Worm (Caenorhabditis elegans) whole organism, mixed stage, embryonic: ENCODE data around the gene F45B8.5.

ENCODE experiments used
- M03D4.4 ChIP-seq: sonication (generic microtip); optimal IDR thresholded peaks from 2 replicates; lab custom pipeline; 2017; ENCODE audit warnings: mild to moderate bottlenecking, missing genetic modification characterization, missing compliant biosample characterization
- bed-3 ChIP-seq: fragments of 200-800 bp; sonication (Bioruptor generic); optimal IDR thresholded peaks from 3 replicates; lab custom pipeline; 2018; ENCODE audit warnings: mild to moderate bottlenecking, missing genetic modification characterization, moderate library complexity, missing compliant biosample characterization
- blmp-1 ChIP-seq: fragments of 150-350 bp; optimal IDR thresholded peaks from 2 replicates; lab custom pipeline; 2014; ENCODE audit warnings: missing biosample characterization, missing genetic modification characterization
- ceh-39 ChIP-seq: fragments of 150-350 bp; optimal IDR thresholded peaks from 2 replicates; lab custom pipeline; 2014; ENCODE audit warnings: missing biosample characterization, missing genetic modification characterization
- ceh-43 ChIP-seq: fragments of 200-800 bp; sonication (Bioruptor generic); optimal IDR thresholded peaks from 2 replicates; lab custom pipeline; 2018; ENCODE audit warnings: mild to moderate bottlenecking, missing genetic modification characterization, moderate library complexity, missing compliant biosample characterization
- ceh-83 ChIP-seq: fragments of 200-800 bp; sonication (Bioruptor generic); optimal IDR thresholded peaks from 2 replicates; lab custom pipeline; 2018; ENCODE audit warnings: mild to moderate bottlenecking, missing genetic modification characterization, missing compliant biosample characterization
- ces-1 ChIP-seq: fragments of 150-350 bp; optimal IDR thresholded peaks from 2 replicates; lab custom pipeline; 2014; ENCODE audit warnings: missing biosample characterization, missing genetic modification reagents, missing genetic modification characterization
- cnd-1 ChIP-seq: fragments of 200-800 bp; sonication (Bioruptor generic); optimal IDR thresholded peaks from 2 replicates; lab custom pipeline; 2018; ENCODE audit warnings: mild to moderate bottlenecking, missing genetic modification characterization, missing compliant biosample characterization
- drap-1 ChIP-seq: fragments of 200-800 bp; sonication (Bioruptor generic); optimal IDR thresholded peaks from 3 replicates; lab custom pipeline; 2018; ENCODE audit warnings: mild to moderate bottlenecking, missing genetic modification characterization, missing compliant biosample characterization
- elt-3 ChIP-seq: fragments of 150-350 bp; optimal IDR thresholded peaks from 2 replicates; lab custom pipeline; 2014; ENCODE audit warnings: missing biosample characterization, missing genetic modification characterization
- flh-1 ChIP-seq: fragments of 200-800 bp; sonication (Bioruptor generic); optimal IDR thresholded peaks from 2 replicates; lab custom pipeline; 2018; ENCODE audit warnings: mild to moderate bottlenecking, missing genetic modification characterization, moderate library complexity, missing compliant biosample characterization
- ham-2 ChIP-seq: fragments of 200-800 bp; sonication (Bioruptor generic); optimal IDR thresholded peaks from 2 replicates; lab custom pipeline; 2018; ENCODE audit warnings: mild to moderate bottlenecking, missing genetic modification characterization, missing compliant biosample characterization
- hlh-1 ChIP-seq: fragments of 150-350 bp; optimal IDR thresholded peaks from 2 replicates; lab custom pipeline; 2014; ENCODE audit warnings: missing biosample characterization, missing genetic modification reagents, missing genetic modification characterization
- lin-13 ChIP-seq: fragments of 150-350 bp; optimal IDR thresholded peaks from 2 replicates; lab custom pipeline; 2014; ENCODE audit warnings: missing biosample characterization, missing genetic modification characterization
- lin-32 ChIP-seq: fragments of 200-800 bp; sonication (Bioruptor generic); optimal IDR thresholded peaks from 2 replicates; lab custom pipeline; 2018; ENCODE audit warnings: mild to moderate bottlenecking, missing genetic modification characterization, missing compliant biosample characterization
- mep-1 ChIP-seq: fragments of 150-350 bp; optimal IDR thresholded peaks from 2 replicates; lab custom pipeline; 2017; ENCODE audit warnings: missing biosample characterization, missing genetic modification reagents, missing genetic modification characterization, inconsistent platforms
- mls-2 ChIP-seq: sonication (generic microtip); optimal IDR thresholded peaks from 2 replicates; lab custom pipeline; 2016; ENCODE audit warnings: mild to moderate bottlenecking, missing genetic modification characterization, moderate library complexity, missing compliant biosample characterization
- nhr-12 ChIP-seq: fragments of 150-350 bp; optimal IDR thresholded peaks from 2 replicates; lab custom pipeline; 2014; ENCODE audit warnings: missing biosample characterization, missing genetic modification characterization
- nhr-2 ChIP-seq: fragments of 150-350 bp; optimal IDR thresholded peaks from 2 replicates; lab custom pipeline; 2014; ENCODE audit warnings: missing biosample characterization, missing genetic modification characterization
- nhr-237 ChIP-seq: fragments of 150-350 bp; optimal IDR thresholded peaks from 2 replicates; lab custom pipeline; 2014; ENCODE audit warnings: missing biosample characterization, missing genetic modification characterization
- nhr-28 ChIP-seq: fragments of 150-350 bp; optimal IDR thresholded peaks from 2 replicates; lab custom pipeline; 2014; ENCODE audit warnings: missing biosample characterization, missing genetic modification characterization
- nhr-76 ChIP-seq: sonication (generic microtip); optimal IDR thresholded peaks from 2 replicates; lab custom pipeline; 2017; ENCODE audit warnings: missing biosample characterization, missing genetic modification characterization
- pha-4 ChIP-seq: fragments of 150-350 bp; optimal IDR thresholded peaks from 2 replicates; lab custom pipeline; 2018; ENCODE audit warnings: missing biosample characterization, missing genetic modification reagents, missing genetic modification characterization
- snpc-4 ChIP-seq: fragments of 150-350 bp; optimal IDR thresholded peaks from 2 replicates; lab custom pipeline; 2014; ENCODE audit warnings: missing biosample characterization, missing genetic modification characterization
- sptf-1 ChIP-seq: sonication (generic microtip); optimal IDR thresholded peaks from 2 replicates; lab custom pipeline; 2017; ENCODE audit warnings: mild to moderate bottlenecking, missing genetic modification characterization, moderate library complexity, missing compliant biosample characterization
- unc-120 ChIP-seq: sonication (generic microtip); optimal IDR thresholded peaks from 2 replicates; lab custom pipeline; 2017; ENCODE audit warnings: missing genetic modification characterization, missing compliant biosample characterization; ENCODE audit not compliant: poor library complexity, severe bottlenecking
- unc-39 ChIP-seq: fragments of 150-350 bp; optimal IDR thresholded peaks from 2 replicates; lab custom pipeline; 2014; ENCODE audit warnings: missing biosample characterization, missing genetic modification characterization
- unc-62 ChIP-seq: fragments of 150-350 bp; optimal IDR thresholded peaks from 2 replicates; lab custom pipeline; 2014; ENCODE audit warnings: missing biosample characterization, missing genetic modification reagents, missing genetic modification characterization
- zip-8 ChIP-seq: fragments of 150-350 bp; optimal IDR thresholded peaks from 2 replicates; lab custom pipeline; 2014; ENCODE audit warnings: missing biosample characterization, missing genetic modification characterization
- ztf-11 ChIP-seq: fragments of 150-350 bp; optimal IDR thresholded peaks from 2 replicates; lab custom pipeline; 2014; ENCODE audit warnings: missing biosample characterization, missing genetic modification characterization

The F45B8.5 gene

ce11 chrX:14946464-14947354, 19.2 kb upstream of the F45B8.5 start:
- TF ChIP-seq lin-13 (tag; lab: Kevin White, UChicago): peak; percentile 53
- TF ChIP-seq hlh-1 (tag; lab: Kevin White, UChicago): peak; percentile 84
- peak; percentile 12 for TF ChIP-seq sptf-1 (tag; lab: Kevin White, UChicago)
- no peak for TF ChIP-seq mep-1 (tag; lab: Kevin White, UChicago)
- TF ChIP-seq ceh-39: no peak
- TF ChIP-seq ham-2: peak; percentile 4
- peak; percentile 45 for TF ChIP-seq nhr-2 (tag; lab: Kevin White, UChicago)
- TF ChIP-seq cnd-1: peak; percentile 48
- TF ChIP-seq lin-32 (GFP tag; lab: Kevin White, UChicago): peak; percentile 44

DNA sequence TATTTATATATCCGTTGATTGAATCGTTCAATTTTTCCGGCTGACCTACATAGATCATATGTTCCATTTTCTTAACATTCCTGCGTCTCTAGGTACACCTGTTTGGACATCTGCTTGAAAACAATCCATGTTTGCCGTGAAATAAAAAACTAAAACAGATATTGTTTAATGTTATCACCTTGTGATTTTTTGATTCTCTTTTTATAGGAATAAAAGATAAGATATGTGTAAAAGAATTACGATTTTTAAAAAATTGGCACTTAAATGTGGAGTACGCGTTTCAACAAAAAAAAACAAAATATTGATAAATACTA, 18.5 kb upstream of the F45B8.5 start:
- no peak for TF ChIP-seq nhr-28 (tag; lab: Kevin White, UChicago)

- TF ChIP-seq lin-13 (tag; lab: Kevin White, UChicago) (no peak), bed-3 (GFP tag; lab: Kevin White, UChicago) (no peak), blmp-1 (tag; lab: Kevin White, UChicago) (no peak), ceh-43 (no peak), ces-1 (GFP tag; lab: Kevin White, UChicago) (no peak), ceh-83 (GFP tag; lab: Kevin White, UChicago) (no peak), nhr-237 (tag; lab: Kevin White, UChicago) (no peak), unc-62 (GFP tag; lab: Kevin White, UChicago) (no peak), unc-120 (no peak), nhr-28 (tag; lab: Kevin White, UChicago) (no peak), pha-4 (tag; lab: Kevin White, UChicago) (no peak), unc-39 (no peak), M03D4.4 (tag; lab: Kevin White, UChicago) (no peak), drap-1 (GFP tag; lab: Kevin White, UChicago) (no peak), sptf-1 (tag; lab: Kevin White, UChicago) (no peak), mep-1 (tag; lab: Kevin White, UChicago) (no peak), nhr-76 (tag; lab: Kevin White, UChicago) (no peak), lin-32 (GFP tag; lab: Kevin White, UChicago) (no peak), zip-8 (no peak), snpc-4 (tag; lab: Kevin White, UChicago) (no peak)
- TF ChIP-seq, all 35 proteins: peak for 0
Measured at ce11 chrX:14951797-14952196, 14.1 kb upstream of the F45B8.5 start.

ce11 chrX:14954548-14954947, 11.3 kb upstream of the F45B8.5 start, which contains the start of gene pag-3:
TSS of gene pag-3 (minus strand) at chrX:14954648.
- TF ChIP-seq unc-39 (no peak), snpc-4 (tag; lab: Kevin White, UChicago) (no peak), M03D4.4 (tag; lab: Kevin White, UChicago) (no peak), ceh-83 (GFP tag; lab: Kevin White, UChicago) (no peak), nhr-28 (tag; lab: Kevin White, UChicago) (no peak), blmp-1 (tag; lab: Kevin White, UChicago) (no peak), ztf-11 (tag; lab: Kevin White, UChicago) (no peak), bed-3 (GFP tag; lab: Kevin White, UChicago) (no peak), nhr-76 (tag; lab: Kevin White, UChicago) (no peak), mls-2 (tag; lab: Kevin White, UChicago) (no peak), flh-1 (no peak), ham-2 (no peak)
- TF ChIP-seq, all 35 proteins: peak for 0

ce11 chrX:14957176-14957575, 8.7 kb upstream of the F45B8.5 start:
- TF ChIP-seq ztf-11 (tag; lab: Kevin White, UChicago) (no peak), zip-8 (peak; percentile 67), elt-3 (no peak), drap-1 (GFP tag; lab: Kevin White, UChicago) (no peak), unc-120 (no peak), cnd-1 (no peak), nhr-12 (tag; lab: Kevin White, UChicago) (no peak), ces-1 (GFP tag; lab: Kevin White, UChicago) (peak; percentile 11)
- TF ChIP-seq, all 35 proteins: peak for 2
